Worm (Caenorhabditis elegans) whole organism, L4 larva: ENCODE measurements around the gene C33F10.11.

Source experiments
- D1046.2 ChIP-seq: fragments of 200-800 bp; sonication (Bioruptor generic); IDR thresholded peaks from 2 replicates; pipeline ENCODE4 v1.3.6; 2022; ENCODE audit warnings: missing genetic modification characterization, missing compliant biosample characterization
- F10B5.3 ChIP-seq: sonication (generic microtip); optimal IDR thresholded peaks from 2 replicates; lab custom pipeline; 2016; ENCODE audit warnings: mild to moderate bottlenecking, missing genetic modification characterization, missing compliant biosample characterization
- F37D6.2 ChIP-seq: sonication (generic microtip); optimal IDR thresholded peaks from 2 replicates; lab custom pipeline; 2016; ENCODE audit warnings: mild to moderate bottlenecking, missing genetic modification characterization, missing compliant biosample characterization
- F44E2.7 ChIP-seq: fragments of 200-800 bp; sonication (Bioruptor generic); IDR thresholded peaks from 2 replicates; pipeline ENCODE4 v2.1.2; 2022; ENCODE audit warnings: missing genetic modification characterization, missing compliant biosample characterization
- R02D3.7 ChIP-seq: fragments of 150-350 bp; sonication (generic microtip); optimal IDR thresholded peaks from 3 replicates; lab custom pipeline; 2014; ENCODE audit warnings: missing biosample characterization, missing genetic modification characterization
- T26A8.4 ChIP-seq: fragments of 200-800 bp; sonication (Bioruptor generic); IDR thresholded peaks from 2 replicates; pipeline ENCODE4 v1.3.6; 2022; ENCODE audit warnings: missing genetic modification characterization, missing compliant biosample characterization
- Y5F2A.4 ChIP-seq: fragments of 200-800 bp; sonication (Bioruptor generic); optimal IDR thresholded peaks from 2 replicates; lab custom pipeline; 2018; ENCODE audit warnings: mild to moderate bottlenecking, missing genetic modification characterization, missing compliant biosample characterization
- Y75B8A.6 ChIP-seq: fragments of 200-800 bp; sonication (Bioruptor generic); IDR thresholded peaks from 2 replicates; pipeline ENCODE4 v1.3.6; 2022; ENCODE audit warnings: missing genetic modification reagents, missing genetic modification characterization, missing compliant biosample characterization
- aha-1 ChIP-seq: fragments of 150-350 bp; peaks from one replicate; lab custom pipeline; 2014; ENCODE audit warnings: missing biosample characterization, missing genetic modification characterization
- aly-2 ChIP-seq: sonication (generic microtip); optimal IDR thresholded peaks from 2 replicates; lab custom pipeline; 2018; ENCODE audit warnings: missing biosample characterization, missing genetic modification characterization
- ama-1 ChIP-seq: fragments of 150-350 bp; optimal IDR thresholded peaks from 2 replicates; lab custom pipeline; 2014; ENCODE audit warnings: inconsistent platforms, mixed read lengths
- ces-1 ChIP-seq: fragments of 150-350 bp; sonication (generic microtip); optimal IDR thresholded peaks from 4 replicates; lab custom pipeline; 2014; ENCODE audit warnings: missing biosample characterization, missing genetic modification reagents, missing genetic modification characterization
- daf-16 ChIP-seq, 3 experiments: sonication (generic microtip); optimal IDR thresholded peaks; 2 replicates each; lab custom pipeline; 2016 to 2017; ENCODE audit warnings: missing genetic modification characterization in 3 of 3, missing genetic modification reagents in 3 of 3, mild to moderate bottlenecking in 2 of 3, missing compliant biosample characterization in 2 of 3, missing biosample characterization in 1 of 3, moderate library complexity in 1 of 3
- dpl-1 ChIP-seq: fragments of 150-350 bp; optimal IDR thresholded peaks from 2 replicates; lab custom pipeline; 2014; ENCODE audit warnings: missing biosample characterization, missing genetic modification reagents, missing genetic modification characterization
- duxl-1 ChIP-seq: sonication (generic microtip); optimal IDR thresholded peaks from 2 replicates; lab custom pipeline; 2016; ENCODE audit warnings: mild to moderate bottlenecking, missing genetic modification characterization, moderate library complexity, missing compliant biosample characterization; ENCODE audit not compliant: poor library complexity
- egl-27 ChIP-seq: sonication (generic microtip); optimal IDR thresholded peaks from 3 replicates; lab custom pipeline; 2017; ENCODE audit warnings: missing biosample characterization, missing genetic modification reagents, missing genetic modification characterization
- fkh-10 ChIP-seq: fragments of 150-350 bp; optimal IDR thresholded peaks from 2 replicates; lab custom pipeline; 2014; ENCODE audit warnings: missing biosample characterization, missing genetic modification reagents, missing genetic modification characterization
- hlh-11 ChIP-seq: fragments of 200-800 bp; sonication (Bioruptor generic); optimal IDR thresholded peaks from 2 replicates; lab custom pipeline; 2018; ENCODE audit warnings: mild to moderate bottlenecking, missing genetic modification characterization, missing compliant biosample characterization
- lin-29 ChIP-seq: fragments of 200-800 bp; sonication (Bioruptor generic); IDR thresholded peaks from 2 replicates; pipeline ENCODE4 v1.3.6; 2022; ENCODE audit warnings: missing genetic modification reagents, missing genetic modification characterization, missing compliant biosample characterization
- lin-39 ChIP-seq: fragments of 150-350 bp; optimal IDR thresholded peaks from 2 replicates; lab custom pipeline; 2014; ENCODE audit warnings: missing biosample characterization, missing genetic modification reagents, missing genetic modification characterization
- madf-5 ChIP-seq, 2 experiments: fragments of 200-800 bp; sonication (Bioruptor generic); IDR thresholded peaks; 2 replicates each; pipeline ENCODE4 v1.3.6; 2022; ENCODE audit warnings: missing compliant biosample characterization in 2 of 2, missing genetic modification characterization in 2 of 2
- madf-9 ChIP-seq: fragments of 200-800 bp; sonication (Bioruptor generic); conservative IDR thresholded peaks from 2 replicates; pipeline ENCODE4 v1.3.6; 2022; ENCODE audit warnings: missing genetic modification reagents, missing genetic modification characterization, missing compliant biosample characterization
- mep-1 ChIP-seq: fragments of 150-350 bp; sonication (generic microtip); optimal IDR thresholded peaks from 3 replicates; lab custom pipeline; 2014; ENCODE audit warnings: missing biosample characterization, missing genetic modification characterization
- mxl-3 ChIP-seq: fragments of 200-800 bp; sonication (Bioruptor generic); optimal IDR thresholded peaks from 2 replicates; lab custom pipeline; 2018; ENCODE audit warnings: mild to moderate bottlenecking, missing genetic modification characterization, missing compliant biosample characterization
- nhr-28 ChIP-seq: fragments of 150-350 bp; optimal IDR thresholded peaks from 2 replicates; lab custom pipeline; 2014; ENCODE audit warnings: missing biosample characterization, missing genetic modification characterization
- nhr-41 ChIP-seq: fragments of 200-800 bp; sonication (Bioruptor generic); IDR thresholded peaks from 2 replicates; pipeline ENCODE4 v1.3.6; 2022; ENCODE audit warnings: missing genetic modification reagents, missing genetic modification characterization, missing compliant biosample characterization
- nhr-48 ChIP-seq: sonication (generic microtip); optimal IDR thresholded peaks from 2 replicates; lab custom pipeline; 2016; ENCODE audit warnings: mild to moderate bottlenecking, missing genetic modification characterization, missing compliant biosample characterization
- nhr-76 ChIP-seq: fragments of 150-350 bp; optimal IDR thresholded peaks from 2 replicates; lab custom pipeline; 2014; ENCODE audit warnings: missing biosample characterization, missing genetic modification characterization
- nhr-77 ChIP-seq: fragments of 150-350 bp; optimal IDR thresholded peaks from 2 replicates; lab custom pipeline; 2014; ENCODE audit warnings: missing biosample characterization, missing genetic modification characterization
- php-3 ChIP-seq: fragments of 200-800 bp; sonication (Bioruptor generic); IDR thresholded peaks from 2 replicates; pipeline ENCODE4 v1.3.6; 2022; ENCODE audit warnings: missing genetic modification reagents, missing genetic modification characterization, missing compliant biosample characterization
- rbr-2 ChIP-seq: sonication (generic microtip); optimal IDR thresholded peaks from 2 replicates; lab custom pipeline; 2016; ENCODE audit warnings: missing genotype, missing genetic modification characterization, missing compliant biosample characterization
- sdz-12 ChIP-seq: fragments of 200-800 bp; sonication (Bioruptor generic); optimal IDR thresholded peaks from 2 replicates; lab custom pipeline; 2018; ENCODE audit warnings: mild to moderate bottlenecking, missing genetic modification characterization, missing compliant biosample characterization
- set-16 ChIP-seq: fragments of 200-800 bp; sonication (Bioruptor generic); IDR thresholded peaks from 2 replicates; pipeline ENCODE4 v1.3.6; 2022; ENCODE audit warnings: missing genetic modification reagents, missing genetic modification characterization, missing compliant biosample characterization
- skn-1 ChIP-seq: fragments of 150-350 bp; optimal IDR thresholded peaks from 2 replicates; lab custom pipeline; 2014; ENCODE audit warnings: missing biosample characterization, missing genetic modification characterization
- snpc-1.2 ChIP-seq: fragments of 200-800 bp; sonication (Bioruptor generic); IDR thresholded peaks from 2 replicates; pipeline ENCODE4 v1.3.6; 2022; ENCODE audit warnings: missing genetic modification reagents, missing genetic modification characterization, missing compliant biosample characterization
- snpc-4 ChIP-seq: fragments of 150-350 bp; optimal IDR thresholded peaks from 2 replicates; lab custom pipeline; 2014; ENCODE audit warnings: missing biosample characterization, missing genetic modification characterization
- spr-1 ChIP-seq: sonication (generic microtip); optimal IDR thresholded peaks from 2 replicates; lab custom pipeline; 2016; ENCODE audit warnings: mild to moderate bottlenecking, missing genetic modification characterization, missing compliant biosample characterization
- unc-130 ChIP-seq: sonication (generic microtip); optimal IDR thresholded peaks from 2 replicates; lab custom pipeline; 2016; ENCODE audit warnings: missing genetic modification reagents, missing genetic modification characterization, missing compliant biosample characterization
- unc-39 ChIP-seq: sonication (generic microtip); optimal IDR thresholded peaks from 2 replicates; lab custom pipeline; 2017; ENCODE audit warnings: missing biosample characterization, missing genetic modification characterization
- unc-62 ChIP-seq, 3 experiments: fragments of 150-350 bp in 1 of 3; sonication (generic microtip); optimal IDR thresholded peaks in 2 of 3; peaks in 1 of 3; 1 replicate in 1 of 3; 2 replicates in 2 of 3; lab custom pipeline; 2014 to 2017; ENCODE audit warnings: missing biosample characterization in 3 of 3, missing genetic modification characterization in 3 of 3, missing genetic modification reagents in 3 of 3, missing genotype in 1 of 3
- vab-7 ChIP-seq: fragments of 200-800 bp; sonication (Bioruptor generic); IDR thresholded peaks from 2 replicates; pipeline ENCODE4 v1.3.6; 2022; ENCODE audit warnings: missing genetic modification reagents, missing genetic modification characterization, missing compliant biosample characterization

C33F10.11 gene

ce11 chrII:4867476-4867875 lies 32.8 kb upstream of the C33F10.11 start, which contains the start of gene col-17:
col-17 (minus strand) TSS chrII:4867576.
- TF ChIP-seq snpc-4 (no peak), skn-1 (tag; lab: Kevin White, UChicago) (no peak), spr-1 (tag; lab: Kevin White, UChicago) (no peak), R02D3.7 (tag; lab: Kevin White, UChicago) (no peak), daf-16 (GFP tag; optimal IDR thresholded peaks at IDR 0.05; lab: Kevin White, UChicago) (no peak), daf-16 (tag; optimal IDR thresholded peaks at IDR 0.05; lab: Kevin White, UChicago) (no peak), nhr-76 (tag; lab: Kevin White, UChicago) (no peak), nhr-77 (tag; lab: Kevin White, UChicago) (no peak), unc-130 (GFP tag; lab: Kevin White, UChicago) (no peak), fkh-10 (GFP tag; lab: Kevin White, UChicago) (no peak), egl-27 (no peak), ama-1 (lab: Kevin White, UChicago) (no peak), lin-39 (tag; lab: Kevin White, UChicago) (no peak)
- TF ChIP-seq, all 104 proteins: peak for 0

DNA sequence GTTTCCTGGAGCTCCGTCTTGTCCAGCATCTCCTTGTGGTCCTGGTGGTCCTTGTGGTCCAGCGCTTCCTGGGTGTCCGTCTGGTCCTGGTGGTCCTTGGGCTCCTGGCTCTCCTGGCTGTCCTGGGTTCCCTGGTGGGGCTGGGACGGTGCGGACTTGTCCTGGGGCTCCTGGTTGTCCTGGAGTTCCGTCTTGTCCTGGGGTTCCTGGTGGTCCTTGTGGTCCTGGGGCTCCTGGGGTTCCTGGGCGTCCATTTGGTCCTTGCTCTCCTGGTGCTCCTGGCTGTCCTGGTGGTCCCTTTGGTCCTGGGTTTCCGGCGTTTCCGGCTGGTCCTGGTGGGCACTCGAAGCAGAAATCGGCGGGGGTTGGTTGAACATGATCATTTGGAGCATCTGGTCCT lies 32.2 kb upstream of the C33F10.11 start:
- TF ChIP-seq set-16 (GFP tag; lab: Robert Waterston, UW) (peak; percentile 97), snpc-1.2 (GFP tag; lab: Robert Waterston, UW) (0 out of 2 replicates have a peak, but pooled peaks have one; percentile 23)

ce11 chrII:4866045-4866444 lies 31.4 kb upstream of the C33F10.11 start:
- TF ChIP-seq rbr-2 (tag; lab: Kevin White, UChicago) (no peak), dpl-1 (GFP tag; lab: Kevin White, UChicago) (peak; percentile 16), ces-1 (GFP tag; lab: Kevin White, UChicago) (no peak), aly-2 (no peak), hlh-11 (peak; percentile 71), nhr-28 (tag; lab: Kevin White, UChicago) (peak; percentile 42), mxl-3 (GFP tag; lab: Kevin White, UChicago) (peak; percentile 65), Y5F2A.4 (GFP tag; lab: Kevin White, UChicago) (no peak), ama-1 (lab: Kevin White, UChicago) (peak; percentile 82), aha-1 (peak; percentile 73), madf-5 (GFP tag; IDR thresholded peaks at IDR 0.05; lab: Robert Waterston, UW) (0 out of 4 replicates have a peak, but pooled peaks of 1 of the 2 experiments have one; percentile 16), nhr-48 (peak; percentile 45), T26A8.4 (GFP tag; lab: Robert Waterston, UW) (peak; percentile 52; the same call in 1 of the 2 replicates)

DNA sequence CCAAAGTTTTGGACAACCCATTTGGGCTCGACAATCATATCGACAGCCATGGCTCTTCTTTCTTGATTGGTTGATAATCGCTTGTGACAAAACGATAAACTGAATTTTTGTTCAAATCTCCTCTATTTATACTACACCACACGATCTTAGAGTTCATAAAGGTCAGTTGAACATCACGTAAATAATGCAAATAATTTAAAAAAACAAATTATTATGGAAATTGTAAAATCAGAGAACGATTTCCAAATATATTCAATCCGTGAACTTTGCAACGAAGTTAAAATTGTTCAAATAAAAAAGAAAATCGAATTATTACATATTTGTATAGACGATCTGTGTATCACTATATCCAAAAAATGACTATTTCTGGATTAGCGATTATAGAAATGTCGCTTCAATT lies 28.7 kb upstream of the C33F10.11 start, which contains the start of the genes mpst-4 and F11G11.14:
mpst-4 (minus strand) TSS at position 101 of the 400 bp plus-strand sequence.
F11G11.14 (plus strand) TSS at position 325 of the 400 bp plus-strand sequence.
- TF ChIP-seq D1046.2 (GFP tag; lab: Robert Waterston, UW) (no peak), F10B5.3 (tag; lab: Kevin White, UChicago) (no peak), Y75B8A.6 (GFP tag; lab: Robert Waterston, UW) (no peak), F37D6.2 (tag; lab: Kevin White, UChicago) (no peak), snpc-4 (no peak), lin-29 (GFP tag; lab: Robert Waterston, UW) (no peak), unc-39 (tag; lab: Kevin White, UChicago) (no peak), duxl-1 (no peak), vab-7 (GFP tag; lab: Robert Waterston, UW) (no peak), php-3 (GFP tag; lab: Robert Waterston, UW) (no peak), nhr-41 (GFP tag; lab: Robert Waterston, UW) (no peak), unc-62 (GFP tag; optimal IDR thresholded peaks at IDR 0.05 in 1 of 2; lab: Kevin White, UChicago) (no peak), unc-62 (tag; optimal IDR thresholded peaks at IDR 0.05; lab: Kevin White, UChicago) (no peak), mep-1 (no peak), sdz-12 (GFP tag; lab: Kevin White, UChicago) (no peak), F44E2.7 (no peak), madf-9 (no peak), nhr-77 (tag; lab: Kevin White, UChicago) (no peak)
